Fruit fly (Drosophila melanogaster): ENCODE measurements around the gene Pih1D1.

dm6 chr2L:12701498-12701897, 20.1 kb downstream of the Pih1D1 start:
- no peak for TF ChIP-seq gl (tag; optimal IDR thresholded peaks at IDR 0.05)
- TF ChIP-seq CG8301 (tag; optimal IDR thresholded peaks at IDR 0.05) = no peak
- TF ChIP-seq CG4496 (GFP tag; IDR thresholded peaks at IDR 0.05) = no peak
- TF ChIP-seq EcR (GFP tag; optimal IDR thresholded peaks at IDR 0.05) = no peak
- TF ChIP-seq CG9948 (tag; optimal IDR thresholded peaks at IDR 0.05) = no peak
- TF ChIP-seq CG8159 (tag; optimal IDR thresholded peaks at IDR 0.05) = no peak
- no peak for TF ChIP-seq Ets98B (GFP tag; IDR thresholded peaks at IDR 0.05)
- TF ChIP-seq CG15710 (tag; optimal IDR thresholded peaks at IDR 0.05) = no peak
- TF ChIP-seq Pif1A (GFP tag; optimal IDR thresholded peaks at IDR 0.05) = no peak
- TF ChIP-seq CG32121 (GFP tag; IDR thresholded peaks at IDR 0.05) = no peak
- no peak for TF ChIP-seq D1 (tag; optimal IDR thresholded peaks at IDR 0.05)
- no peak for TF ChIP-seq rn (GFP tag; IDR thresholded peaks at IDR 0.05)
- TF ChIP-seq Pif1B (GFP tag; optimal IDR thresholded peaks at IDR 0.05) = no peak

Measured in whole organism, pupa.